Fruit fly (Drosophila melanogaster) Kc167 (cell line): ENCODE data around the gene CG18473.

Experiments
- Myc ChIP-seq: fragments of >200 bp; optimal IDR thresholded peaks from 2 replicates; lab custom pipeline; 2017; ENCODE audit warnings: missing external identifiers
- h ChIP-seq: fragments of >200 bp; optimal IDR thresholded peaks from 3 replicates; lab custom pipeline; 2018; ENCODE audit warnings: missing external identifiers
- insv ChIP-seq: fragments of >200 bp; optimal IDR thresholded peaks from 3 replicates; lab custom pipeline; 2018; ENCODE audit warnings: missing external identifiers

dm6 chr3R:9378644-9379411 is 15.7 kb downstream of the CG18473 start:
- TF ChIP-seq h (lab: Kevin White, UChicago) (no peak), Myc (lab: Kevin White, UChicago) (no peak), insv (lab: Kevin White, UChicago) (no peak)
